Fruit fly (Drosophila melanogaster) whole organism, embryonic: Measurements from ENCODE around the gene CG14817.
A peak's percentile ranks its signal among the peaks of the same experiment; 100 is the strongest.

Experiments
- Atf-2 ChIP-seq: fragments of 200-800 bp; sonication (Bioruptor generic); optimal IDR thresholded peaks from 2 replicates; lab custom pipeline; 2016; ENCODE audit warnings: missing biosample characterization, missing genetic modification characterization
- CG12659 ChIP-seq: fragments of 200-800 bp; sonication (Bioruptor generic); optimal IDR thresholded peaks from 3 replicates; lab custom pipeline; 2017; ENCODE audit warnings: mild to moderate bottlenecking, missing biosample characterization, missing genetic modification reagents, missing genetic modification characterization
- CG13296 ChIP-seq: fragments of 200-800 bp; sonication (Bioruptor generic); optimal IDR thresholded peaks from 3 replicates; lab custom pipeline; 2018; ENCODE audit warnings: missing biosample characterization, mild to moderate bottlenecking, missing genetic modification characterization
- CG15601 ChIP-seq: fragments of 200-800 bp; sonication (Bioruptor generic); optimal IDR thresholded peaks from 3 replicates; lab custom pipeline; 2019; ENCODE audit warnings: missing biosample characterization, mild to moderate bottlenecking, missing genetic modification characterization, moderate library complexity
- CG30403 ChIP-seq: fragments of 200-800 bp; sonication (Bioruptor generic); optimal IDR thresholded peaks from 3 replicates; lab custom pipeline; 2016; ENCODE audit warnings: missing biosample characterization, missing genetic modification characterization
- CG3163 ChIP-seq: fragments of 200-800 bp; sonication (Bioruptor generic); optimal IDR thresholded peaks from 3 replicates; lab custom pipeline; 2016; ENCODE audit warnings: missing biosample characterization, missing genetic modification characterization
- CG4360 ChIP-seq: fragments of 200-800 bp; sonication (Bioruptor generic); IDR thresholded peaks from 2 replicates; pipeline ENCODE4 v1.3.6; 2022; ENCODE audit warnings: missing biosample characterization, missing genetic modification characterization
- CG4617 ChIP-seq: fragments of 200-800 bp; sonication (Bioruptor generic); optimal IDR thresholded peaks from 3 replicates; lab custom pipeline; 2016; ENCODE audit warnings: missing biosample characterization, missing genetic modification characterization, borderline replicate concordance
- CG7928 ChIP-seq: fragments of 200-800 bp; sonication (Bioruptor generic); optimal IDR thresholded peaks from 2 replicates; lab custom pipeline; 2017; ENCODE audit warnings: missing biosample characterization, mild to moderate bottlenecking, missing genetic modification characterization
- CG8290 ChIP-seq, 3 experiments: fragments of 200-800 bp; sonication (Bioruptor generic); optimal IDR thresholded peaks; 2 replicates each; lab custom pipeline; 2016 to 2019; ENCODE audit warnings: missing biosample characterization in 3 of 3, missing genetic modification characterization in 3 of 3, mild to moderate bottlenecking in 2 of 3, moderate library complexity in 1 of 3
- CG9215 ChIP-seq: fragments of 200-800 bp; sonication (Bioruptor generic); IDR thresholded peaks from 2 replicates; pipeline ENCODE4 v1.3.6; 2022; ENCODE audit warnings: missing biosample characterization, missing genetic modification characterization
- CHES-1-like ChIP-seq: fragments of 200-800 bp; sonication (Bioruptor generic); optimal IDR thresholded peaks from 2 replicates; lab custom pipeline; 2016; ENCODE audit warnings: missing biosample characterization, missing genetic modification characterization
- Camta ChIP-seq: fragments of 200-800 bp; sonication (Bioruptor generic); optimal IDR thresholded peaks from 2 replicates; lab custom pipeline; 2016; ENCODE audit warnings: missing biosample characterization, missing genetic modification characterization
- D19B ChIP-seq: fragments of 200-800 bp; sonication (Bioruptor generic); optimal IDR thresholded peaks from 2 replicates; lab custom pipeline; 2017; ENCODE audit warnings: missing biosample characterization, mild to moderate bottlenecking, missing genetic modification characterization
- Eip74EF ChIP-seq, 2 experiments: fragments of 200-800 bp in 1 of 2; fragments of >200 bp in 1 of 2; sonication (Bioruptor generic) in 1 of 2; optimal IDR thresholded peaks; 2 replicates each; lab custom pipeline; 2017 to 2019; ENCODE audit warnings: missing biosample characterization in 2 of 2, missing genetic modification characterization in 2 of 2, mild to moderate bottlenecking in 1 of 2, moderate library complexity in 1 of 2
- Fer2 ChIP-seq: fragments of 200-800 bp; sonication (Bioruptor generic); optimal IDR thresholded peaks from 2 replicates; lab custom pipeline; 2018; ENCODE audit warnings: missing biosample characterization, mild to moderate bottlenecking, missing genetic modification characterization, moderate library complexity
- GATAe ChIP-seq: fragments of 200-800 bp; sonication (Bioruptor generic); conservative IDR thresholded peaks from 2 replicates; pipeline ENCODE4 v1.3.6; 2022; ENCODE audit warnings: missing biosample characterization, missing genetic modification characterization
- HLH3B ChIP-seq: fragments of 200-800 bp; sonication (Bioruptor generic); IDR thresholded peaks from 2 replicates; pipeline ENCODE4 v1.3.6; 2022; ENCODE audit warnings: missing biosample characterization, missing genetic modification characterization
- MBD-R2 ChIP-seq: fragments of 200-800 bp; sonication (Bioruptor generic); IDR thresholded peaks from 2 replicates; pipeline ENCODE4 v1.3.6; 2022; ENCODE audit warnings: missing biosample characterization, missing genetic modification characterization
- Side ChIP-seq: fragments of 200-800 bp; sonication (Bioruptor generic); optimal IDR thresholded peaks from 2 replicates; lab custom pipeline; 2016; ENCODE audit warnings: missing biosample characterization, missing genetic modification characterization
- Six4 ChIP-seq: fragments of 200-800 bp; sonication (Bioruptor generic); optimal IDR thresholded peaks from 2 replicates; lab custom pipeline; 2016; ENCODE audit warnings: missing biosample characterization, missing genetic modification characterization
- Sox102F ChIP-seq: fragments of 200-800 bp; sonication (Bioruptor generic); optimal IDR thresholded peaks from 2 replicates; lab custom pipeline; 2018; ENCODE audit warnings: missing biosample characterization, mild to moderate bottlenecking, missing genetic modification characterization, moderate library complexity
- Sry-β ChIP-seq: fragments of 200-800 bp; sonication (Bioruptor generic); optimal IDR thresholded peaks from 2 replicates; lab custom pipeline; 2018; ENCODE audit warnings: missing biosample characterization, mild to moderate bottlenecking, missing genetic modification characterization, moderate library complexity
- abd-A ChIP-seq: fragments of 200-800 bp; sonication (Bioruptor generic); optimal IDR thresholded peaks from 3 replicates; lab custom pipeline; 2019; ENCODE audit warnings: missing biosample characterization, mild to moderate bottlenecking, missing genetic modification characterization, moderate library complexity
- ap ChIP-seq: fragments of 200-800 bp; sonication (Bioruptor generic); IDR thresholded peaks from 2 replicates; pipeline ENCODE4 v1.3.6; 2022; ENCODE audit warnings: missing biosample characterization, missing genetic modification characterization
- ara ChIP-seq: fragments of 200-800 bp; sonication (Bioruptor generic); IDR thresholded peaks from 2 replicates; pipeline ENCODE4 v1.3.6; 2022; ENCODE audit warnings: missing biosample characterization, missing genetic modification characterization
- ash1 ChIP-seq: fragments of 200-800 bp; sonication (Bioruptor generic); optimal IDR thresholded peaks from 2 replicates; lab custom pipeline; 2018; ENCODE audit warnings: missing biosample characterization, mild to moderate bottlenecking, missing genetic modification characterization
- bigmax ChIP-seq: fragments of 200-800 bp; sonication (Bioruptor generic); optimal IDR thresholded peaks from 2 replicates; lab custom pipeline; 2018; ENCODE audit warnings: missing biosample characterization, mild to moderate bottlenecking, missing genetic modification characterization
- cato ChIP-seq: fragments of 200-800 bp; sonication (Bioruptor generic); optimal IDR thresholded peaks from 2 replicates; lab custom pipeline; 2016; ENCODE audit warnings: missing biosample characterization, missing genetic modification characterization, borderline replicate concordance
- cg ChIP-seq: fragments of 200-800 bp; sonication (Bioruptor generic); optimal IDR thresholded peaks from 3 replicates; lab custom pipeline; 2019; ENCODE audit warnings: missing biosample characterization, mild to moderate bottlenecking, missing genetic modification characterization, moderate library complexity
- dmrt99B ChIP-seq: fragments of 200-800 bp; sonication (Bioruptor generic); optimal IDR thresholded peaks from 2 replicates; lab custom pipeline; 2018; ENCODE audit warnings: missing biosample characterization, mild to moderate bottlenecking, missing genetic modification characterization, moderate library complexity
- emc ChIP-seq: fragments of 200-800 bp; sonication (Bioruptor generic); optimal IDR thresholded peaks from 2 replicates; lab custom pipeline; 2016; ENCODE audit warnings: missing biosample characterization, missing genetic modification characterization
- exex ChIP-seq: fragments of 200-800 bp; sonication (Bioruptor generic); optimal IDR thresholded peaks from 4 replicates; lab custom pipeline; 2018; ENCODE audit warnings: missing biosample characterization, mild to moderate bottlenecking, missing genetic modification characterization, moderate library complexity
- gem ChIP-seq: fragments of 200-800 bp; sonication (Bioruptor generic); optimal IDR thresholded peaks from 2 replicates; lab custom pipeline; 2019; ENCODE audit warnings: missing biosample characterization, mild to moderate bottlenecking, missing genetic modification characterization, moderate library complexity
- grau ChIP-seq: fragments of 200-800 bp; optimal IDR thresholded peaks from 3 replicates; lab custom pipeline; 2019; ENCODE audit warnings: missing biosample characterization, mild to moderate bottlenecking, missing genetic modification characterization, moderate library complexity
- grn ChIP-seq: fragments of 200-800 bp; sonication (Bioruptor generic); optimal IDR thresholded peaks from 3 replicates; lab custom pipeline; 2017; ENCODE audit warnings: missing biosample characterization, missing genetic modification characterization
- lilli ChIP-seq: fragments of 200-800 bp; sonication (Bioruptor generic); optimal IDR thresholded peaks from 3 replicates; lab custom pipeline; 2016; ENCODE audit warnings: missing biosample characterization, missing genetic modification characterization
- lov ChIP-seq, 2 experiments: fragments of 200-800 bp in 1 of 2; fragments of >200 bp in 1 of 2; sonication (Bioruptor generic) in 1 of 2; IDR thresholded peaks in 1 of 2; optimal IDR thresholded peaks in 1 of 2; 2 replicates in 1 of 2; 3 replicates in 1 of 2; pipeline versions ENCODE4 v1.3.6 to Lab custom; 2017 to 2022; ENCODE audit warnings: missing biosample characterization in 1 of 2, missing genetic modification characterization in 1 of 2
- org-1 ChIP-seq: fragments of 200-800 bp; sonication (Bioruptor generic); optimal IDR thresholded peaks from 2 replicates; lab custom pipeline; 2017; ENCODE audit warnings: missing biosample characterization, missing genetic modification characterization
- peb ChIP-seq: fragments of 200-800 bp; sonication (Bioruptor generic); IDR thresholded peaks from 2 replicates; pipeline ENCODE4 v1.3.6; 2022; ENCODE audit warnings: missing biosample characterization, missing genetic modification characterization
- run ChIP-seq: fragments of 200-800 bp; sonication (Bioruptor generic); optimal IDR thresholded peaks from 3 replicates; lab custom pipeline; 2018; ENCODE audit warnings: missing biosample characterization, mild to moderate bottlenecking, missing genetic modification characterization
- scrt ChIP-seq: fragments of 200-800 bp; sonication (Bioruptor generic); optimal IDR thresholded peaks from 2 replicates; lab custom pipeline; 2018; ENCODE audit warnings: missing biosample characterization, mild to moderate bottlenecking, missing genetic modification characterization, moderate library complexity
- sd ChIP-seq: fragments of 200-800 bp; sonication (Bioruptor generic); optimal IDR thresholded peaks from 3 replicates; lab custom pipeline; 2018; ENCODE audit warnings: missing biosample characterization, mild to moderate bottlenecking, missing genetic modification characterization, moderate library complexity
- stwl ChIP-seq: fragments of 200-800 bp; sonication (Bioruptor generic); optimal IDR thresholded peaks from 3 replicates; lab custom pipeline; 2018; ENCODE audit warnings: missing biosample characterization, mild to moderate bottlenecking, missing genetic modification characterization, moderate library complexity
- sug ChIP-seq: fragments of 200-800 bp; optimal IDR thresholded peaks from 2 replicates; lab custom pipeline; 2019; ENCODE audit warnings: missing biosample characterization, mild to moderate bottlenecking, missing genetic modification characterization, moderate library complexity
- tup ChIP-seq: fragments of 200-800 bp; sonication (Bioruptor generic); optimal IDR thresholded peaks from 2 replicates; lab custom pipeline; 2016; ENCODE audit warnings: missing biosample characterization, mild to moderate bottlenecking, missing genetic modification characterization, moderate library complexity
- wek ChIP-seq: fragments of 200-800 bp; sonication (Bioruptor generic); optimal IDR thresholded peaks from 3 replicates; lab custom pipeline; 2018; ENCODE audit warnings: missing biosample characterization, mild to moderate bottlenecking, missing genetic modification characterization, moderate library complexity
- zfh1 ChIP-seq: fragments of 200-800 bp; sonication (Bioruptor generic); IDR thresholded peaks from 3 replicates; pipeline ENCODE4 v1.3.6; 2022; ENCODE audit warnings: missing biosample characterization, missing genetic modification characterization

The CG14817 gene

DNA sequence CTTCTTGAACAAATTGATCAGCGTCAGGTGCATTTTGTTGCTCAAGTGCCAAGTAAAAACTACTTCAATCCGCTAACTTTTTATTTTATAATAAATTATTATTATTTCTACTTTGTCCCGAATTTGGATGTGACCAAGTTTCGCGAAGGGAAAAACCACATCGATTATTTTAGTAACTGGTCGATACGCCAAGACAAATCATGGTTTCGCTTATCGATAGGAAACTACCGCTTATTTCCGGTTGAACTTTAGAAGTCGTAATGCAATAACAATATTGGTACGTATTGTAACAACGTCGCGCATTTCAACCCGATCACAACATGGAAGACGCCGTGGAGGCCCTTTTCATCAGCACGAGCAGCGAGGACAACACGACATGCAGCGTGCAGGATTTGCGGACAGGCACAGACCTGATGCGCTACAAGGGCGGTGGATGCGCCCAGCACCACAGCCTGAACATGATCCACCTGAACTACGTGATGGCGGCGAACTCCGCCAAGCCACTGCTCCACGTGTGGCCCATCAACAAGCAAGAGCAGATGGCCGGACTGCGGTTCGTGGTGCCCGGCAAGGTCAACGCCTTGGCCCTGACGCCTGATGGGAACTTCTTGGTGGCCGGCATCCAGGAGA is at the start of gene CG14817, which contains the start of gene CG14805 (continued):
- TF ChIP-seq ap (GFP tag; lab: Robert Waterston, UW) (no peak), sd (tag; lab: Kevin White, UChicago) (no peak), scrt (GFP tag; lab: Kevin White, UChicago) (peak; percentile 76), Six4 (GFP tag; lab: Kevin White, UChicago) (peak; percentile 34), abd-A (no peak), sug (tag; lab: Kevin White, UChicago) (peak; percentile 72), CG30403 (GFP tag; lab: Kevin White, UChicago) (peak; percentile 41), gem (tag; lab: Kevin White, UChicago) (no peak), CG13296 (GFP tag; lab: Kevin White, UChicago) (peak; percentile 92), lilli (GFP tag; lab: Kevin White, UChicago) (no peak), Eip74EF (GFP tag; optimal IDR thresholded peaks at IDR 0.05; lab: Kevin White, UChicago) (peak in 1 of 2 experiments; percentile 55), exex (tag; lab: Kevin White, UChicago) (no peak), Atf-2 (GFP tag; lab: Kevin White, UChicago) (no peak), CG3163 (no peak), ara (0 out of 2 replicates have a peak, but pooled peaks have one; percentile 11), wek (GFP tag; lab: Kevin White, UChicago) (peak; percentile 85), zfh1 (peak; percentile 51; the same call in 1 of the 3 replicates), Fer2 (tag; lab: Kevin White, UChicago) (peak; percentile 66), Side (GFP tag; lab: Kevin White, UChicago) (peak; percentile 58), stwl (tag; lab: Kevin White, UChicago) (peak; percentile 46), cato (GFP tag; lab: Kevin White, UChicago) (no peak), HLH3B (GFP tag; lab: Robert Waterston, UW) (0 out of 2 replicates have a peak, but pooled peaks have one; percentile 33), lov (optimal IDR thresholded peaks at IDR 0.05; lab: Kevin White, UChicago) (no peak), lov (GFP tag; IDR thresholded peaks at IDR 0.05; lab: Robert Waterston, UW) (peak; percentile 71; the same call in 1 of the 3 replicates), CG7928 (no peak), CG8290 (GFP tag; optimal IDR thresholded peaks at IDR 0.05; lab: Kevin White, UChicago) (peak; percentile 27), CG8290 (tag; optimal IDR thresholded peaks at IDR 0.05; lab: Kevin White, UChicago) (peak in 1 of 2 experiments; percentile 59), CG4617 (peak; percentile 74), CG4360 (GFP tag; lab: Robert Waterston, UW) (no peak), grau (tag; lab: Kevin White, UChicago) (peak; percentile 66), CG15601 (tag; lab: Kevin White, UChicago) (peak; percentile 74), emc (GFP tag; lab: Kevin White, UChicago) (no peak), MBD-R2 (GFP tag; lab: Robert Waterston, UW) (peak; percentile 75), peb (no peak), run (tag; lab: Kevin White, UChicago) (no peak), Camta (no peak), GATAe (no peak), tup (GFP tag; lab: Kevin White, UChicago) (no peak), Sox102F (GFP tag; lab: Kevin White, UChicago) (no peak), dmrt99B (tag; lab: Kevin White, UChicago) (no peak), org-1 (GFP tag; lab: Kevin White, UChicago) (peak; percentile 54), grn (GFP tag; lab: Kevin White, UChicago) (no peak), Sry-β (GFP tag; lab: Kevin White, UChicago) (peak; percentile 23), CG12659 (GFP tag; lab: Kevin White, UChicago) (peak; percentile 89), bigmax (GFP tag; lab: Kevin White, UChicago) (peak; percentile 51), CG9215 (GFP tag; lab: Robert Waterston, UW) (no peak), D19B (GFP tag; lab: Kevin White, UChicago) (peak; percentile 52), cg (GFP tag; lab: Kevin White, UChicago) (no peak), CHES-1-like (peak; percentile 41), ash1 (GFP tag; lab: Kevin White, UChicago) (peak; percentile 85)
